Fruit fly (Drosophila melanogaster) whole organism, pupa: Measurements from ENCODE around the gene CG17928.

ENCODE experiments used
- CG10348 ChIP-seq: fragments of 200-800 bp; sonication (Bioruptor generic); IDR thresholded peaks from 2 replicates; pipeline ENCODE4 v1.3.6; 2022; ENCODE audit warnings: missing biosample characterization, missing genetic modification characterization
- CG12605 ChIP-seq: fragments of 200-800 bp; sonication (Bioruptor generic); IDR thresholded peaks from 2 replicates; pipeline ENCODE4 v1.3.6; 2022; ENCODE audit warnings: missing biosample characterization, missing genetic modification characterization
- CG4496 ChIP-seq: fragments of 200-800 bp; sonication (Bioruptor generic); IDR thresholded peaks from 3 replicates; pipeline ENCODE4 v1.3.6; 2022; ENCODE audit warnings: missing biosample characterization, missing genetic modification characterization
- EcR ChIP-seq: fragments of 200-800 bp; sonication (Bioruptor generic); optimal IDR thresholded peaks from 3 replicates; lab custom pipeline; 2019; ENCODE audit warnings: missing biosample characterization, missing genetic modification characterization, mild to moderate bottlenecking, moderate library complexity, missing genetic modification reagents
- Ets98B ChIP-seq: fragments of 200-800 bp; sonication (Bioruptor generic); IDR thresholded peaks from 2 replicates; pipeline ENCODE4 v1.3.6; 2022; ENCODE audit warnings: missing biosample characterization, missing genetic modification characterization
- Pif1A ChIP-seq: fragments of 200-800 bp; sonication (Bioruptor generic); optimal IDR thresholded peaks from 3 replicates; lab custom pipeline; 2016; ENCODE audit warnings: missing biosample characterization, missing genetic modification characterization
- Pif1B ChIP-seq: fragments of 200-800 bp; sonication (Bioruptor generic); optimal IDR thresholded peaks from 3 replicates; lab custom pipeline; 2016; ENCODE audit warnings: missing biosample characterization, missing genetic modification characterization
- gl ChIP-seq: fragments of 200-800 bp; sonication (Bioruptor generic); optimal IDR thresholded peaks from 2 replicates; lab custom pipeline; 2018; ENCODE audit warnings: missing biosample characterization, mild to moderate bottlenecking, missing genetic modification characterization

dm6 chr2L:16760504-16761417 is 30.6 kb upstream of the CG17928 start, which contains the start of gene ppk17:
- no peak for TF ChIP-seq Pif1B (GFP tag; lab: Kevin White, UChicago)
- TF ChIP-seq Pif1A (GFP tag; lab: Kevin White, UChicago) = no peak
- TF ChIP-seq CG12605 = peak; percentile 25; the same call in 1 of the 2 replicates
- TF ChIP-seq gl (tag; lab: Kevin White, UChicago) = no peak
- no peak for TF ChIP-seq EcR
- peak; percentile 50; the same call in 1 of the 3 replicates for TF ChIP-seq CG4496 (GFP tag; lab: Robert Waterston, UW)
- TF ChIP-seq Ets98B (GFP tag; lab: Robert Waterston, UW) = peak; percentile 55; the same call in 1 of the 2 replicates
- TF ChIP-seq CG10348 (GFP tag; lab: Robert Waterston, UW) = no peak
